Fruit fly (Drosophila melanogaster) whole organism, embryonic: Measurements from ENCODE around the gene spirit.

Experiments used
- Abd-B ChIP-seq: fragments of 200-800 bp; sonication (Bioruptor generic); optimal IDR thresholded peaks from 2 replicates; lab custom pipeline; 2018; ENCODE audit warnings: missing biosample characterization, mild to moderate bottlenecking, missing genetic modification characterization, moderate library complexity
- Ada2b ChIP-seq: fragments of 200-800 bp; sonication (Bioruptor generic); IDR thresholded peaks from 2 replicates; pipeline ENCODE4 v1.3.6; 2022; ENCODE audit warnings: missing biosample characterization, missing genetic modification characterization
- Bdp1 ChIP-seq: fragments of 200-800 bp; sonication (Bioruptor generic); optimal IDR thresholded peaks from 3 replicates; lab custom pipeline; 2016; ENCODE audit warnings: missing biosample characterization, missing genetic modification characterization
- C15 ChIP-seq: fragments of 200-800 bp; sonication (Bioruptor generic); IDR thresholded peaks from 3 replicates; pipeline ENCODE4 v1.3.6; 2022; ENCODE audit warnings: missing biosample characterization, missing genetic modification characterization
- CG1233 ChIP-seq: fragments of 200-800 bp; sonication (Bioruptor generic); optimal IDR thresholded peaks from 4 replicates; lab custom pipeline; 2018; ENCODE audit warnings: missing biosample characterization, mild to moderate bottlenecking, missing genetic modification characterization
- CG12391 ChIP-seq: fragments of 200-800 bp; sonication (Bioruptor generic); optimal IDR thresholded peaks from 3 replicates; lab custom pipeline; 2018; ENCODE audit warnings: missing biosample characterization, mild to moderate bottlenecking, missing genetic modification characterization, moderate library complexity
- CG14860 ChIP-seq: fragments of 200-800 bp; sonication (Bioruptor generic); IDR thresholded peaks from 3 replicates; pipeline ENCODE4 v1.3.6; 2022; ENCODE audit warnings: missing biosample characterization, missing genetic modification characterization; ENCODE audit not compliant: partially characterized antibody
- CG15073 ChIP-seq: fragments of 200-800 bp; sonication (Bioruptor generic); optimal IDR thresholded peaks from 2 replicates; lab custom pipeline; 2016; ENCODE audit warnings: missing biosample characterization, missing genetic modification characterization
- CG1603 ChIP-seq: fragments of 200-800 bp; sonication (Bioruptor generic); optimal IDR thresholded peaks from 2 replicates; lab custom pipeline; 2019; ENCODE audit warnings: missing biosample characterization, mild to moderate bottlenecking, missing genetic modification characterization, moderate library complexity
- CG17568 ChIP-seq: fragments of 200-800 bp; sonication (Bioruptor generic); optimal IDR thresholded peaks from 2 replicates; lab custom pipeline; 2018; ENCODE audit warnings: missing biosample characterization, mild to moderate bottlenecking, missing genetic modification characterization, moderate library complexity
- CG3726 ChIP-seq: fragments of 200-800 bp; sonication (Bioruptor generic); IDR thresholded peaks from 3 replicates; pipeline ENCODE4, ENCODE4 v1.3.6; 2022; ENCODE audit warnings: missing biosample characterization, missing genetic modification characterization
- CG4730 ChIP-seq: fragments of 200-800 bp; sonication (Bioruptor generic); IDR thresholded peaks from 2 replicates; pipeline ENCODE4 v1.3.6; 2022; ENCODE audit warnings: missing biosample characterization, missing genetic modification characterization
- CG6765 ChIP-seq: fragments of 200-800 bp; sonication (Bioruptor generic); optimal IDR thresholded peaks from 3 replicates; lab custom pipeline; 2017; ENCODE audit warnings: missing biosample characterization, mild to moderate bottlenecking, missing genetic modification characterization
- CG6791 ChIP-seq: fragments of 200-800 bp; sonication (Bioruptor generic); IDR thresholded peaks from 3 replicates; pipeline ENCODE4 v1.3.6; 2022; ENCODE audit warnings: missing biosample characterization, missing genetic modification characterization; ENCODE audit not compliant: partially characterized antibody
- CG8944 ChIP-seq: fragments of 200-800 bp; sonication (Bioruptor generic); optimal IDR thresholded peaks from 3 replicates; lab custom pipeline; 2016; ENCODE audit warnings: missing biosample characterization, missing genetic modification characterization
- CG9437 ChIP-seq: fragments of 200-800 bp; sonication (Bioruptor generic); optimal IDR thresholded peaks from 2 replicates; lab custom pipeline; 2018; ENCODE audit warnings: missing biosample characterization, mild to moderate bottlenecking, missing genetic modification characterization
- CG9817 ChIP-seq: fragments of 200-800 bp; sonication (Bioruptor generic); optimal IDR thresholded peaks from 2 replicates; lab custom pipeline; 2018; ENCODE audit warnings: missing biosample characterization, mild to moderate bottlenecking, missing genetic modification characterization, moderate library complexity
- CTCF ChIP-seq: fragments of 200-800 bp; sonication (Bioruptor generic); optimal IDR thresholded peaks from 2 replicates; lab custom pipeline; 2017; ENCODE audit warnings: missing biosample characterization, mild to moderate bottlenecking, missing genetic modification characterization, moderate library complexity
- Dll ChIP-seq: fragments of 200-800 bp; sonication (Bioruptor generic); IDR thresholded peaks from 4 replicates; pipeline ENCODE4 v1.3.6; 2022; ENCODE audit warnings: missing biosample characterization, missing genetic modification characterization; ENCODE audit not compliant: partially characterized antibody
- Drgx ChIP-seq: fragments of 200-800 bp; sonication (Bioruptor generic); IDR thresholded peaks from 2 replicates; pipeline ENCODE4 v1.3.6; 2022; ENCODE audit warnings: missing biosample characterization, missing genetic modification characterization
- ERR ChIP-seq: fragments of 200-800 bp; sonication (Bioruptor generic); optimal IDR thresholded peaks from 2 replicates; lab custom pipeline; 2016; ENCODE audit warnings: missing biosample characterization, missing genetic modification characterization
- HmgD ChIP-seq: fragments of 200-800 bp; sonication (Bioruptor generic); optimal IDR thresholded peaks from 3 replicates; lab custom pipeline; 2016; ENCODE audit warnings: missing biosample characterization, missing genetic modification characterization
- Hmx ChIP-seq: fragments of 200-800 bp; sonication (Bioruptor generic); optimal IDR thresholded peaks from 2 replicates; lab custom pipeline; 2016; ENCODE audit warnings: missing biosample characterization, missing genetic modification characterization
- Hr39 ChIP-seq: fragments of >200 bp; optimal IDR thresholded peaks from 2 replicates; lab custom pipeline; 2017
- Mad ChIP-seq: fragments of 200-800 bp; sonication (Bioruptor generic); optimal IDR thresholded peaks from 2 replicates; lab custom pipeline; 2016; ENCODE audit warnings: missing biosample characterization, missing genetic modification characterization
- Neu2 ChIP-seq: fragments of 200-800 bp; sonication (Bioruptor generic); optimal IDR thresholded peaks from 3 replicates; lab custom pipeline; 2016; ENCODE audit warnings: missing biosample characterization, missing genetic modification characterization, borderline replicate concordance
- Opbp ChIP-seq: fragments of 200-800 bp; sonication (Bioruptor generic); IDR thresholded peaks from 3 replicates; pipeline ENCODE4 v1.3.6; 2022; ENCODE audit warnings: missing biosample characterization, missing genetic modification characterization; ENCODE audit not compliant: partially characterized antibody
- Poxn ChIP-seq: fragments of 200-800 bp; sonication (Bioruptor generic); IDR thresholded peaks from 2 replicates; pipeline ENCODE4 v1.3.6; 2022; ENCODE audit warnings: missing biosample characterization, missing genetic modification characterization
- Ptx1 ChIP-seq: fragments of 200-800 bp; sonication (Bioruptor generic); IDR thresholded peaks from 2 replicates; pipeline ENCODE4 v1.3.6; 2022; ENCODE audit warnings: missing biosample characterization, missing genetic modification characterization
- Ravus ChIP-seq: fragments of 200-800 bp; sonication (Bioruptor generic); IDR thresholded peaks from 2 replicates; pipeline ENCODE4 v1.3.6; 2022; ENCODE audit warnings: missing biosample characterization, missing genetic modification characterization
- Stat92E ChIP-seq, 3 experiments: fragments of >200 bp in 2 of 3; fragments of 200-800 bp in 1 of 3; sonication (Bioruptor generic) in 1 of 3; optimal IDR thresholded peaks; 2 replicates each; lab custom pipeline; 2017 to 2019; ENCODE audit warnings: missing biosample characterization in 3 of 3, missing genetic modification characterization in 3 of 3, mild to moderate bottlenecking in 1 of 3, moderate library complexity in 1 of 3
- Usf ChIP-seq: fragments of 200-800 bp; sonication (Bioruptor generic); optimal IDR thresholded peaks from 2 replicates; lab custom pipeline; 2017; ENCODE audit warnings: missing genotype, missing biosample characterization, missing genetic modification characterization
- btn ChIP-seq: fragments of 200-800 bp; sonication (Bioruptor generic); optimal IDR thresholded peaks from 2 replicates; lab custom pipeline; 2016; ENCODE audit warnings: missing biosample characterization, missing genetic modification characterization
- cas ChIP-seq: fragments of 200-800 bp; sonication (Bioruptor generic); IDR thresholded peaks from 2 replicates; pipeline ENCODE4 v1.3.6; 2022; ENCODE audit warnings: missing biosample characterization, missing genetic modification characterization
- crp ChIP-seq, 2 experiments: fragments of 200-800 bp; sonication (Bioruptor generic); optimal IDR thresholded peaks; 2 replicates in 1 of 2; 3 replicates in 1 of 2; lab custom pipeline; 2017; ENCODE audit warnings: missing biosample characterization in 2 of 2, missing genetic modification characterization in 2 of 2, mild to moderate bottlenecking in 1 of 2, moderate library complexity in 1 of 2
- dm ChIP-seq: fragments of 200-800 bp; sonication (Bioruptor generic); optimal IDR thresholded peaks from 3 replicates; lab custom pipeline; 2016; ENCODE audit warnings: missing biosample characterization, missing genetic modification characterization
- gt ChIP-seq: fragments of 200-800 bp; sonication (Bioruptor generic); IDR thresholded peaks from 2 replicates; pipeline ENCODE4 v1.3.6; 2022; ENCODE audit warnings: missing biosample characterization, missing genetic modification characterization
- her ChIP-seq: fragments of 200-800 bp; sonication (Bioruptor generic); optimal IDR thresholded peaks from 2 replicates; lab custom pipeline; 2016; ENCODE audit warnings: missing biosample characterization, missing genetic modification characterization
- hth ChIP-seq: fragments of >200 bp; optimal IDR thresholded peaks from 2 replicates; lab custom pipeline; 2017; ENCODE audit warnings: inconsistent platforms
- nom ChIP-seq: fragments of 200-800 bp; sonication (Bioruptor generic); optimal IDR thresholded peaks from 2 replicates; lab custom pipeline; 2017; ENCODE audit warnings: missing biosample characterization, missing genetic modification characterization, mild to moderate bottlenecking, moderate library complexity, missing genetic modification reagents
- otp ChIP-seq: fragments of 200-800 bp; sonication (Bioruptor generic); IDR thresholded peaks from 3 replicates; pipeline ENCODE4, ENCODE4 v1.3.6; 2022; ENCODE audit warnings: missing biosample characterization, missing genetic modification characterization
- repo ChIP-seq: fragments of 200-800 bp; sonication (Bioruptor generic); optimal IDR thresholded peaks from 2 replicates; lab custom pipeline; 2016; ENCODE audit warnings: missing biosample characterization, missing genetic modification characterization
- schlank ChIP-seq: fragments of 200-800 bp; sonication (Bioruptor generic); optimal IDR thresholded peaks from 2 replicates; lab custom pipeline; 2018; ENCODE audit warnings: missing biosample characterization, mild to moderate bottlenecking, missing genetic modification characterization
- sd ChIP-seq: fragments of 200-800 bp; sonication (Bioruptor generic); optimal IDR thresholded peaks from 3 replicates; lab custom pipeline; 2018; ENCODE audit warnings: missing biosample characterization, mild to moderate bottlenecking, missing genetic modification characterization, moderate library complexity
- sens-2 ChIP-seq: fragments of 200-800 bp; sonication (Bioruptor generic); IDR thresholded peaks from 2 replicates; pipeline ENCODE4 v1.3.6; 2022; ENCODE audit warnings: missing biosample characterization, missing genetic modification characterization
- sob ChIP-seq: fragments of 200-800 bp; sonication (Bioruptor generic); IDR thresholded peaks from 2 replicates; pipeline ENCODE4 v1.3.6; 2022; ENCODE audit warnings: missing biosample characterization, missing genetic modification characterization
- tio ChIP-seq: fragments of 200-800 bp; sonication (Bioruptor generic); optimal IDR thresholded peaks from 2 replicates; lab custom pipeline; 2017; ENCODE audit warnings: missing biosample characterization, missing genetic modification characterization, inconsistent platforms
- ttk ChIP-seq: fragments of 200-800 bp; sonication (Bioruptor generic); IDR thresholded peaks from 2 replicates; pipeline ENCODE4 v2.1.2; 2022; ENCODE audit warnings: missing biosample characterization, missing genetic modification characterization
- unpg ChIP-seq: fragments of 200-800 bp; sonication (Bioruptor generic); optimal IDR thresholded peaks from 3 replicates; lab custom pipeline; 2018; ENCODE audit warnings: missing biosample characterization, mild to moderate bottlenecking, missing genetic modification characterization, moderate library complexity
- vfl ChIP-seq: fragments of 200-800 bp; sonication (Bioruptor generic); optimal IDR thresholded peaks from 2 replicates; lab custom pipeline; 2016; ENCODE audit warnings: missing biosample characterization, missing genetic modification characterization
- wor ChIP-seq: fragments of 200-800 bp; sonication (Bioruptor generic); IDR thresholded peaks from 2 replicates; pipeline ENCODE4 v1.3.6; 2022; ENCODE audit warnings: missing biosample characterization, missing genetic modification characterization
- zen ChIP-seq: fragments of 200-800 bp; sonication (Bioruptor generic); optimal IDR thresholded peaks from 3 replicates; lab custom pipeline; 2018; ENCODE audit warnings: missing biosample characterization, mild to moderate bottlenecking, missing genetic modification characterization, moderate library complexity

The spirit gene

DNA sequence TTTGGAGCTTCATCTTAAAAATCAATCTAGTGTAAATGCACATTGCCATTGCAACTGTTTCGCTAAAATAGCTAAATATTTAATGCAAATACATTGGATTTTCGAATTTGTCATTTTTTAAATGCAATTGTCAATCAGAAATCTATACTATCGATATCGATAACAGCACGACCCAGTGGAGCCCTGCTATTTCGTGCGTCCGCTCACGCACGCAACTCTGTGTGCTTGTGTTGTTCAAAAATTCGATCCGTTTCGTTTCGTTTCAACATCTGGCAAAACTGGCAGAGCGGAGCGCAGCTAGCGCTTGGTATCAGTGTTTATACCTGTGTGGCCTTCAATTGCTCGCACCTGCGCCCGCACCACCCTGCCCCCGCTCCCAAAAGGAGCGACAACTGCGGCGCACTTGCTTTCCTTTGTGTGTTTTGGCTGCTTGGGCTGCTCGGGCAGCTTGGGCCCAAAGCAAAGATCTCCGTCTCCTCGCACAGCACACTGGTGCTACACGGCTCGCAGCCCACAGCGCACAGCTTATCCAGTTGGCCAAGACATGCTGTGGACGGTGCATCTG lies 15.3 kb upstream of the spirit start, which contains the start of gene CG12081 (continued):
- TF ChIP-seq CG1603 (tag; lab: Kevin White, UChicago) = peak; percentile 88
- no peak for TF ChIP-seq Hmx (GFP tag; lab: Kevin White, UChicago)
- no peak for TF ChIP-seq wor (GFP tag; lab: Robert Waterston, UW)
- TF ChIP-seq Ravus = no peak
- TF ChIP-seq ERR (GFP tag; lab: Kevin White, UChicago) = no peak
- no peak for TF ChIP-seq btn (GFP tag; lab: Kevin White, UChicago)
- TF ChIP-seq Abd-B (GFP tag; lab: Kevin White, UChicago) = no peak
- TF ChIP-seq sob = peak; percentile 55; the same call in 1 of the 2 replicates
- TF ChIP-seq tio = no peak
- TF ChIP-seq cas (GFP tag; lab: Robert Waterston, UW) = no peak
- TF ChIP-seq CG14860 (GFP tag; lab: Robert Waterston, UW) = peak; percentile 87
- no peak for TF ChIP-seq Usf
- no peak for TF ChIP-seq her (GFP tag; lab: Kevin White, UChicago)
- TF ChIP-seq Ptx1 (GFP tag; lab: Robert Waterston, UW) = no peak
- TF ChIP-seq CG15073 (GFP tag; lab: Kevin White, UChicago) = no peak
- no peak for TF ChIP-seq Neu2 (GFP tag; lab: Kevin White, UChicago)
- TF ChIP-seq gt (GFP tag; lab: Robert Waterston, UW) = no peak
- no peak for TF ChIP-seq otp
- peak in 1 of 2 experiments; percentile 42 for TF ChIP-seq crp (GFP tag; optimal IDR thresholded peaks at IDR 0.05; lab: Kevin White, UChicago)
- no peak for TF ChIP-seq CG17568 (GFP tag; lab: Kevin White, UChicago)
- TF ChIP-seq Bdp1 (GFP tag; lab: Kevin White, UChicago) = no peak
- no peak for TF ChIP-seq CG12391
- TF ChIP-seq CG9817 (tag; lab: Kevin White, UChicago) = no peak
- no peak for TF ChIP-seq CG6765 (GFP tag; lab: Kevin White, UChicago)
- no peak for TF ChIP-seq vfl
- TF ChIP-seq CG3726 (GFP tag; lab: Robert Waterston, UW) = no peak
- peak; percentile 16 for TF ChIP-seq HmgD (GFP tag; lab: Kevin White, UChicago)
- TF ChIP-seq unpg (GFP tag; lab: Kevin White, UChicago) = no peak
- TF ChIP-seq sens-2 = no peak
- TF ChIP-seq schlank = no peak
- peak; percentile 90 for TF ChIP-seq Dll (GFP tag; lab: Robert Waterston, UW)
- TF ChIP-seq Hr39 (lab: Kevin White, UChicago) = no peak
- TF ChIP-seq Drgx = no peak
- TF ChIP-seq ttk (GFP tag; lab: Robert Waterston, UW) = no peak
- no peak for TF ChIP-seq dm (GFP tag; lab: Kevin White, UChicago)
- TF ChIP-seq Poxn = no peak
- TF ChIP-seq Mad (GFP tag; lab: Kevin White, UChicago) = no peak
- no peak for TF ChIP-seq Stat92E (GFP tag; optimal IDR thresholded peaks at IDR 0.05; lab: Kevin White, UChicago)
- TF ChIP-seq C15 = no peak
- no peak for TF ChIP-seq CG8944 (GFP tag; lab: Kevin White, UChicago)
- no peak for TF ChIP-seq repo
- TF ChIP-seq zen (tag; lab: Kevin White, UChicago) = no peak
- no peak for TF ChIP-seq CG4730 (GFP tag; lab: Robert Waterston, UW)
- no peak for TF ChIP-seq CG9437 (GFP tag; lab: Kevin White, UChicago)
- TF ChIP-seq CG1233 = no peak
- TF ChIP-seq Opbp = peak; percentile 92
- TF ChIP-seq CTCF = peak; percentile 3
- peak; percentile 60 for TF ChIP-seq sd (tag; lab: Kevin White, UChicago)
- TF ChIP-seq nom (GFP tag; lab: Kevin White, UChicago) = peak; percentile 17
- TF ChIP-seq Ada2b (GFP tag; lab: Robert Waterston, UW) = no peak
- no peak for TF ChIP-seq hth (lab: Kevin White, UChicago)
- TF ChIP-seq CG6791 (GFP tag; lab: Robert Waterston, UW) = peak; percentile 92
